In genomic region chrX:13165686-13166085, ce11 we compare ENCODE assay signal across 4 worm cellular contexts.
TF ChIP-seq lines count a peak whose summit lies in the region.

No protein-coding gene starts in this region.

TF ChIP-seq in whole organism, L1 larva, 84 proteins besides CTCF, POLR2A, EP300 and RAD21 (continued from another document and continues in another):
- TF ChIP-seq fkh-4 (tag; optimal IDR thresholded peaks at IDR 0.05; lab: Kevin White, UChicago; ENCODE audit: borderline replicate concordance) (no peak), jun-1 (tag; optimal IDR thresholded peaks at IDR 0.05; lab: Kevin White, UChicago) (peak; percentile 80), ztf-11 (tag; optimal IDR thresholded peaks at IDR 0.05; lab: Kevin White, UChicago) (no peak), nhr-71 (tag; optimal IDR thresholded peaks at IDR 0.05; lab: Kevin White, UChicago) (peak; percentile 53), nhr-76 (tag; optimal IDR thresholded peaks at IDR 0.05; lab: Kevin White, UChicago) (no peak), ceh-88 (GFP tag; IDR thresholded peaks at IDR 0.05; lab: Robert Waterston, UW) (no peak), nhr-237 (tag; optimal IDR thresholded peaks at IDR 0.05; lab: Kevin White, UChicago) (no peak), skn-1 (tag; optimal IDR thresholded peaks at IDR 0.05; lab: Kevin White, UChicago) (no peak), nhr-84 (tag; optimal IDR thresholded peaks at IDR 0.05; lab: Kevin White, UChicago) (no peak), mep-1 (tag; optimal IDR thresholded peaks at IDR 0.05; lab: Kevin White, UChicago) (peak; percentile 15), lin-13 (GFP tag; optimal IDR thresholded peaks at IDR 0.05; lab: Kevin White, UChicago) (no peak), unc-86 (tag; optimal IDR thresholded peaks at IDR 0.05; lab: Kevin White, UChicago) (no peak), egl-27 (tag; optimal IDR thresholded peaks at IDR 0.05; lab: Kevin White, UChicago) (no peak), nhr-11 (tag; optimal IDR thresholded peaks at IDR 0.05; lab: Kevin White, UChicago) (no peak), sox-4 (tag; optimal IDR thresholded peaks at IDR 0.05; lab: Kevin White, UChicago) (no peak), lin-14 (GFP tag; optimal IDR thresholded peaks at IDR 0.05; lab: Kevin White, UChicago) (peak; percentile 72), lin-39 (tag; optimal IDR thresholded peaks at IDR 0.05; lab: Kevin White, UChicago) (no peak), sptf-1 (tag; optimal IDR thresholded peaks at IDR 0.05; lab: Kevin White, UChicago) (no peak), ets-5 (GFP tag; IDR thresholded peaks at IDR 0.05; lab: Robert Waterston, UW) (no peak), dsc-1 (tag; optimal IDR thresholded peaks at IDR 0.05; lab: Kevin White, UChicago) (no peak), nhr-19 (GFP tag; conservative IDR thresholded peaks at IDR 0.05; lab: Robert Waterston, UW) (peak; percentile 28; the same call in 1 of the 2 replicates), nhr-20 (tag; optimal IDR thresholded peaks at IDR 0.05; lab: Kevin White, UChicago) (peak; percentile 63), hlh-17 (GFP tag; optimal IDR thresholded peaks at IDR 0.05; lab: Kevin White, UChicago; ENCODE audit: borderline replicate concordance) (no peak), elt-3 (tag; optimal IDR thresholded peaks at IDR 0.05; lab: Kevin White, UChicago) (peak in 5 of 6 experiments; percentile 64 to 93 (median 91)), nhr-12 (tag; optimal IDR thresholded peaks at IDR 0.05; lab: Kevin White, UChicago) (no peak), grh-1 (GFP tag; IDR thresholded peaks at IDR 0.05; lab: Robert Waterston, UW) (no peak), pag-3 (tag; optimal IDR thresholded peaks at IDR 0.05; lab: Kevin White, UChicago; ENCODE audit: borderline replicate concordance, insufficient read depth) (no peak), nhr-77 (tag; optimal IDR thresholded peaks at IDR 0.05; lab: Kevin White, UChicago) (no peak), fkh-10 (GFP tag; optimal IDR thresholded peaks at IDR 0.05; lab: Kevin White, UChicago) (no peak), lin-15B (tag; optimal IDR thresholded peaks at IDR 0.05; lab: Kevin White, UChicago) (no peak), ztf-4 (tag; optimal IDR thresholded peaks at IDR 0.05; lab: Kevin White, UChicago) (no peak), pax-3 (tag; optimal IDR thresholded peaks at IDR 0.05; lab: Kevin White, UChicago) (no peak), Y116A8C.19 (tag; optimal IDR thresholded peaks at IDR 0.05; lab: Kevin White, UChicago; ENCODE audit: borderline replicate concordance) (no peak)

TF ChIP-seq in whole organism, L2 larva, 48 proteins besides CTCF, POLR2A, EP300 and RAD21 (continued from another document):
- TF ChIP-seq gmeb-1 (tag; optimal IDR thresholded peaks at IDR 0.05; lab: Kevin White, UChicago) (peak; percentile 63), ama-1 (optimal IDR thresholded peaks at IDR 0.05; lab: Kevin White, UChicago) (no peak), nhr-10 (tag; optimal IDR thresholded peaks at IDR 0.05; lab: Kevin White, UChicago) (no peak), nhr-77 (tag; optimal IDR thresholded peaks at IDR 0.05; lab: Kevin White, UChicago) (peak; percentile 14), fos-1 (tag; optimal IDR thresholded peaks at IDR 0.05; lab: Kevin White, UChicago) (peak; percentile 96), F13H6.1 (tag; optimal IDR thresholded peaks at IDR 0.05; lab: Kevin White, UChicago) (peak; percentile 64)

TF ChIP-seq in whole organism, L3 larva, 47 proteins besides CTCF, POLR2A, EP300 and RAD21 (continued from another document):
- no peak for TF ChIP-seq unc-39 (tag; optimal IDR thresholded peaks at IDR 0.05; lab: Kevin White, UChicago)
- TF ChIP-seq ceh-82 (tag; optimal IDR thresholded peaks at IDR 0.05; lab: Kevin White, UChicago), result no peak
- no peak for TF ChIP-seq nfya-1 (tag; optimal IDR thresholded peaks at IDR 0.05; lab: Kevin White, UChicago; ENCODE audit: insufficient read depth)
- TF ChIP-seq ama-1 (optimal IDR thresholded peaks at IDR 0.05; lab: Kevin White, UChicago), result no peak
- peak; percentile 90 for TF ChIP-seq jun-1 (tag; optimal IDR thresholded peaks at IDR 0.05; lab: Kevin White, UChicago)
- TF ChIP-seq nhr-77 (tag; optimal IDR thresholded peaks at IDR 0.05; lab: Kevin White, UChicago), result no peak
- no peak for TF ChIP-seq hmg-11 (tag; optimal IDR thresholded peaks at IDR 0.05; lab: Kevin White, UChicago)
- no peak for TF ChIP-seq daf-12 (tag; optimal IDR thresholded peaks at IDR 0.05; lab: Kevin White, UChicago)
- TF ChIP-seq zag-1 (tag; optimal IDR thresholded peaks at IDR 0.05; lab: Kevin White, UChicago), result no peak
- TF ChIP-seq nhr-12 (tag; optimal IDR thresholded peaks at IDR 0.05; lab: Kevin White, UChicago), result no peak
- peak; percentile 45 for TF ChIP-seq ceh-28 (tag; optimal IDR thresholded peaks at IDR 0.05; lab: Kevin White, UChicago)
- TF ChIP-seq egl-5 (tag; optimal IDR thresholded peaks at IDR 0.05; lab: Kevin White, UChicago), result no peak
- no peak for TF ChIP-seq tbx-2 (tag; optimal IDR thresholded peaks at IDR 0.05; lab: Kevin White, UChicago)
- TF ChIP-seq ceh-9 (tag; optimal IDR thresholded peaks at IDR 0.05; lab: Kevin White, UChicago), result no peak
- TF ChIP-seq pqm-1 (tag; optimal IDR thresholded peaks at IDR 0.05; lab: Kevin White, UChicago), result peak; percentile 98
- TF ChIP-seq lin-39 (tag; optimal IDR thresholded peaks at IDR 0.05; lab: Kevin White, UChicago), result no peak
- no peak for TF ChIP-seq mml-1 (tag; optimal IDR thresholded peaks at IDR 0.05; lab: Kevin White, UChicago)

TF ChIP-seq in whole organism, L4 larva, 104 proteins besides CTCF, POLR2A, EP300 and RAD21 (continued from another document):
- TF ChIP-seq lin-1 (GFP tag; IDR thresholded peaks at IDR 0.05; lab: Robert Waterston, UW) (peak; percentile 96), lsy-2 (tag; optimal IDR thresholded peaks at IDR 0.05; lab: Kevin White, UChicago) (peak in 1 of 2 experiments; percentile 49), dve-1 (tag; optimal IDR thresholded peaks at IDR 0.05; lab: Kevin White, UChicago; ENCODE audit: insufficient read depth) (peak; percentile 97), ces-1 (GFP tag; optimal IDR thresholded peaks at IDR 0.05; lab: Kevin White, UChicago) (no peak), php-3 (GFP tag; IDR thresholded peaks at IDR 0.05; lab: Robert Waterston, UW) (peak; percentile 92), jun-1 (tag; optimal IDR thresholded peaks at IDR 0.05; lab: Kevin White, UChicago) (peak; percentile 35), nhr-77 (tag; optimal IDR thresholded peaks at IDR 0.05; lab: Kevin White, UChicago) (peak; percentile 80), hlh-11 (tag; optimal IDR thresholded peaks at IDR 0.05; lab: Kevin White, UChicago) (peak; percentile 85), cey-2 (tag; optimal IDR thresholded peaks at IDR 0.05; lab: Kevin White, UChicago; ENCODE audit: borderline replicate concordance, insufficient read depth) (peak; percentile 66), dmd-6 (GFP tag; IDR thresholded peaks at IDR 0.05; lab: Robert Waterston, UW) (peak; percentile 84), tra-1 (GFP tag; IDR thresholded peaks at IDR 0.05; lab: Robert Waterston, UW) (peak; percentile 77; the same call in 1 of the 2 replicates), nhr-28 (tag; optimal IDR thresholded peaks at IDR 0.05; lab: Kevin White, UChicago) (peak; percentile 95), F10B5.3 (tag; optimal IDR thresholded peaks at IDR 0.05; lab: Kevin White, UChicago) (no peak), F44E2.7 (GFP tag; IDR thresholded peaks at IDR 0.05; lab: Robert Waterston, UW) (no peak), ztf-11 (tag; optimal IDR thresholded peaks at IDR 0.05; lab: Kevin White, UChicago) (no peak), mdl-1 (tag; optimal IDR thresholded peaks at IDR 0.05; lab: Kevin White, UChicago) (peak in 1 of 2 experiments; percentile 66), lim-7 (GFP tag; IDR thresholded peaks at IDR 0.05; lab: Robert Waterston, UW) (no peak), ceh-20 (GFP tag; IDR thresholded peaks at IDR 0.05; lab: Robert Waterston, UW) (0 out of 2 replicates have a peak, but pooled peaks have one; percentile 18), daf-16 (GFP tag; optimal IDR thresholded peaks at IDR 0.05; lab: Kevin White, UChicago) (peak in 1 of 2 experiments; percentile 59), daf-16 (tag; optimal IDR thresholded peaks at IDR 0.05; lab: Kevin White, UChicago) (peak; percentile 98)
